Worm (Caenorhabditis elegans): Measurements from ENCODE around the gene samp-1.
A peak's percentile ranks its signal among the peaks of the same experiment; 100 is the strongest.

samp-1 gene

ce11 chrII:11336163-11336562 lies 33.5 kb downstream of the samp-1 start:
- TF ChIP-seq ceh-16 (tag; optimal IDR thresholded peaks at IDR 0.05), result no peak
- TF ChIP-seq nhr-43 (tag; optimal IDR thresholded peaks at IDR 0.05; ENCODE audit: poor library complexity, severe bottlenecking), result peak; percentile 72
- peak; percentile 33 for TF ChIP-seq tbx-2 (tag; optimal IDR thresholded peaks at IDR 0.05)
- peak; percentile 71 for TF ChIP-seq nhr-23 (tag; optimal IDR thresholded peaks at IDR 0.05)
- TF ChIP-seq elt-3 (tag; optimal IDR thresholded peaks at IDR 0.05), result peak in 1 of 3 experiments; percentile 75
- TF ChIP-seq nhr-28 (tag; optimal IDR thresholded peaks at IDR 0.05), result peak; percentile 7
- TF ChIP-seq hmg-11 (tag; optimal IDR thresholded peaks at IDR 0.05), result no peak

DNA sequence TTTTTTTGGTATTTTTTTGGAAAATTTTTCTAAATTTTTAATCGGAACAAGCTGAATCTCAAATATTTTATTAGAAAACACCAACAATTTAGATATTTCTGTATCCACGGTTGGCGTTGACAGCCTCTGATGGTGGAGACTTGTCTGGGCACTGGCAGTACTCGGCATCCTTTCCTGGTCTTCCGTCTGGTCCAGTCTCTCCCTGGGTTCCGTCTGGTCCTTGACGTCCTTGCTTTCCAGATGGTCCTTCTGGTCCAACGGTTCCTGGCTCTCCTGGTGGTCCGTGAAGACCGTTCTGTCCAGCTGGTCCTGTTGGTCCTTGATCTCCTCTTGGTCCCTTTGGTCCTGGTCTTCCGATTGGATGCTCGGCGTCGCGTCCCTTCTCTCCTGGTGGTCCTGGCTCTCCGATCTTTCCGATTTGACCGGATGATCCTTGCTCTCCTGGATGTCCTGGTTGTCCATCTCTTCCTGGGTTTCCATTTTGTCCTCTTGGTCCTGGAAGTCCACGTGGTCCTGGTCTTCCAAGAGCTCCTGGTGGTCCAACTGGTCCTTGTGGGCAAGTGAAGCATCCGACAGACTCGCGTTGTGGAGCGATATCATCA lies 34.0 kb downstream of the samp-1 start:
- TF ChIP-seq R02D3.7 (tag; optimal IDR thresholded peaks at IDR 0.05) (no peak), nhr-43 (tag; optimal IDR thresholded peaks at IDR 0.05; ENCODE audit: poor library complexity, severe bottlenecking) (peak; percentile 23), ama-1 (optimal IDR thresholded peaks at IDR 0.05) (peak; percentile 28)

DNA sequence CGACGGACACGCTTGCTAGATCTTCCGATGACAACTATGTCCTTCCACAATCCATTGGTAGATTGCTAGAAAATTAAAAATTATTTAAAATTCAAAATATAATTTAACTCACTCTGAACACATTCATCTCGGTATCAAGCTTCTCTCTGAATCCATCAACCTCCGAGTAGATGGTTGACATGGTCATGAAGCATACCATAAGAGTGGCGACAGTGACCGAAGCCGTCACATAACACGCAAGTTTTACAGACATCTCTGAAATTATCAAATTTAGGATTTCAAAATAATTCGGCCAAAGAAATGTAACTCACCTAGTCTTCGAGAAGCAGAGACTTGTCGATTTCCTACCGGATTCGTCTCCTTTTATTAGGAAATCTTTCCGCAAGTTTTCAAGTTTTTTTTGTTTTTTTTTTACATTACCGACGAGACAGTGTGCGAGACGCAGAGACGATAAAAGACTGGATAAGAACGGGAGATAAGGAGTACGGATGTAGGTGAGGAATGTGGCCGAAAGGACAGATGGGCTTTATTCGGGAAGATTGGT lies 34.9 kb downstream of the samp-1 start, which contains the start of gene sqt-1:
sqt-1 (minus strand) TSS at position 341 of the 544 bp plus-strand sequence.
- TF ChIP-seq tbx-2 (tag; optimal IDR thresholded peaks at IDR 0.05) (no peak), daf-12 (tag; optimal IDR thresholded peaks at IDR 0.05) (no peak), elt-3 (tag; optimal IDR thresholded peaks at IDR 0.05) (peak in 1 of 3 experiments; percentile 72), ama-1 (optimal IDR thresholded peaks at IDR 0.05) (peak; percentile 61), nhr-23 (tag; optimal IDR thresholded peaks at IDR 0.05) (peak; percentile 52), nhr-43 (tag; optimal IDR thresholded peaks at IDR 0.05; ENCODE audit: poor library complexity, severe bottlenecking) (peak; percentile 43), nhr-25 (tag; optimal IDR thresholded peaks at IDR 0.05) (peak; percentile 4)

DNA sequence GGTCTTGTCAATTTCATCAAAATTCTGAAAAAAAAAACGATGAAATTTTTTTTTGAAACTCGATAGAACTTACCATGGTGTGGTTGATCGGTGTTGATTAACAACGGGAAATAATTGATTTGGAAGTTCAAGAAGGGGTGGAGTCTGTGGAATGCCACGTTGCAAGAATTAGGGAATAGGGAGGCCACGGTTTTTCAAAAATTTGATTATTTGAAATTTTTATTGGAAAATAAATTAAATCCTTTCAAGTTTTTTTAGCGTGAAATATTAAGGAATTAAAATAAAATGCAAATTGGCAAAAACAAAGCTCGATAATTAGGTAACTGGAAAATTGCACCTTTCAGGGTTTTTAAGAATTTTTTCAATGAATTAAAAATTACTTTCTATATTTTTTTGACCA lies 36.8 kb downstream of the samp-1 start, which contains the start of gene rmd-3:
rmd-3 (minus strand) TSS at position 101 of the 400 bp plus-strand sequence.
- TF ChIP-seq skn-1 (tag; optimal IDR thresholded peaks at IDR 0.05) (no peak), ama-1 (optimal IDR thresholded peaks at IDR 0.05) (no peak), ceh-82 (tag; optimal IDR thresholded peaks at IDR 0.05) (no peak), jun-1 (tag; optimal IDR thresholded peaks at IDR 0.05) (no peak)

DNA sequence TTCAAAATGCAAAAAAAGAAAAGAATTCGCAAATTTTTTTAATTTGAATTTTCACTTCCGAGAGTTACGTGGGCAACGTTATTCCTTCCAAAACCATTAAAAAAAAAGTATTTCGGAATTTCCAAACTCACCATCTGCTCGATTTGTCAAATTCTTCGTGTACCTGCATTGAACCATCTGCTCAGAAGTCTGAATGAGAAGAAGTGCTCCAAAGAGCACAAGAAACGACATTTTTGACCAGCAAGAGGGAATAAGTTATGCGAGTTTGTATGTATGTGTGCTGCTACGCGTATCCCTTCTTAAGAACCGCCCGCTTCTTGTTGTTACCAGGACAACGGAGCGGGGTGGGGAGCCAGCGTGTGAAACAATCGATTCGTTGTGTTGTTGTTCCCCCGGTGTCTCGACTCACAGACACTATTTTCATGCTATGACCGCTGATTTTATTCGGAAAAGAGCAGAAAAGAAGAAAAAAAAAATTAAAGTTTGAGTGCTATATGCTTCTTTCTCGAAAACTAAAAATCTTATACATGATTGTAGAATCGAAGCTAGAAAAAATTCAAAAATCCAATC lies 40.7 kb downstream of the samp-1 start, which contains the start of gene lgc-20:
lgc-20 (minus strand) TSS at position 311 of the 570 bp plus-strand sequence.
- no peak for TF ChIP-seq hmg-11 (tag; optimal IDR thresholded peaks at IDR 0.05)
- no peak for TF ChIP-seq fos-1 (tag; optimal IDR thresholded peaks at IDR 0.05)
- no peak for TF ChIP-seq daf-12 (tag; optimal IDR thresholded peaks at IDR 0.05)
- no peak for TF ChIP-seq mdl-1 (tag; optimal IDR thresholded peaks at IDR 0.05)
- TF ChIP-seq unc-62 (GFP tag; optimal IDR thresholded peaks at IDR 0.05), result no peak
- TF ChIP-seq ama-1 (optimal IDR thresholded peaks at IDR 0.05), result no peak
- no peak for TF ChIP-seq egl-5 (tag; optimal IDR thresholded peaks at IDR 0.05)
- TF ChIP-seq eor-1 (tag; optimal IDR thresholded peaks at IDR 0.05), result no peak
- TF ChIP-seq nhr-12 (tag; optimal IDR thresholded peaks at IDR 0.05), result no peak
- no peak for TF ChIP-seq nhr-43 (tag; optimal IDR thresholded peaks at IDR 0.05; ENCODE audit: poor library complexity, severe bottlenecking)
- no peak for TF ChIP-seq fkh-10 (GFP tag; optimal IDR thresholded peaks at IDR 0.05)
- TF ChIP-seq lin-15B (tag; optimal IDR thresholded peaks at IDR 0.05), result no peak
- no peak for TF ChIP-seq nhr-25 (tag; optimal IDR thresholded peaks at IDR 0.05)
- no peak for TF ChIP-seq ceh-9 (tag; optimal IDR thresholded peaks at IDR 0.05)

- TF ChIP-seq egl-27 (tag; optimal IDR thresholded peaks at IDR 0.05), result no peak
- TF ChIP-seq nhr-28 (tag; optimal IDR thresholded peaks at IDR 0.05), result no peak
These were observed 41.9 kb downstream of the samp-1 start for ce11 chrII:11344554-11344953.

DNA sequence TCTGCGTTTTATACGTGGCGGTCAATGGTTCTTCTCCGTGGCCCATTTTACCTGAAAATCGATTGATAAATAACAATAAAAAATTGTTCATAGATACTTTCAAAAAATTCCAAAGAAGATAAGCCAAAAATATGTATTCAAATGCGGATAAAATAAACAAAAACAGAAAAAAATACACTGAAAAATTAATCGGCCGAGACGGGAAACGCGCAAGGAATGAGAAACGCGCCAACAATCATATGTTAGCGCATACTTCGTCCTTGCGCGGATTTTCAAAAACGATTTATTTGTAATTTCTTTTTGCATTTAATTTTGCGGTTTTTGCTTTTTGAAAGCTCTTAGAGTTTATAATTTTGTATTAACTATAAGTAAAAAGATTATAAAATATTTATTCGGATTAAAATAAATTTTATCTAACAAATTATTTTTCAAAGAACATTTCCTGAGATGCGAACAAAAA lies 42.9 kb downstream of the samp-1 start, which contains the start of gene nduf-11:
nduf-11 (minus strand) TSS at position 51 of the 460 bp plus-strand sequence.
- peak; percentile 84 for TF ChIP-seq skn-1 (tag; optimal IDR thresholded peaks at IDR 0.05)
- TF ChIP-seq zag-1 (tag; optimal IDR thresholded peaks at IDR 0.05), result peak; percentile 17
- TF ChIP-seq elt-1 (tag; optimal IDR thresholded peaks at IDR 0.05), result no peak
- TF ChIP-seq nfya-1 (tag; optimal IDR thresholded peaks at IDR 0.05; ENCODE audit: insufficient read depth), result peak; percentile 89
- no peak for TF ChIP-seq ZK546.5 (tag; optimal IDR thresholded peaks at IDR 0.05)
- no peak for TF ChIP-seq nhr-237 (tag; optimal IDR thresholded peaks at IDR 0.05)
- peak; percentile 82 for TF ChIP-seq R02D3.7 (tag; optimal IDR thresholded peaks at IDR 0.05)
- peak in 1 of 3 experiments; percentile 14 for TF ChIP-seq elt-3 (tag; optimal IDR thresholded peaks at IDR 0.05)
- TF ChIP-seq nhr-67 (tag; optimal IDR thresholded peaks at IDR 0.05), result no peak
- TF ChIP-seq fkh-2 (tag; optimal IDR thresholded peaks at IDR 0.05), result no peak
- peak; percentile 26 for TF ChIP-seq fkh-10 (GFP tag; optimal IDR thresholded peaks at IDR 0.05)
- TF ChIP-seq egl-27 (tag; optimal IDR thresholded peaks at IDR 0.05), result no peak
- no peak for TF ChIP-seq eor-1 (tag; optimal IDR thresholded peaks at IDR 0.05)
- TF ChIP-seq nhr-76 (tag; optimal IDR thresholded peaks at IDR 0.05), result no peak
- TF ChIP-seq mml-1 (tag; optimal IDR thresholded peaks at IDR 0.05), result no peak
- TF ChIP-seq lsy-12 (tag; optimal IDR thresholded peaks at IDR 0.05), result peak; percentile 71
- TF ChIP-seq lin-39 (tag; optimal IDR thresholded peaks at IDR 0.05), result peak; percentile 61
- TF ChIP-seq jun-1 (tag; optimal IDR thresholded peaks at IDR 0.05), result peak; percentile 37
- TF ChIP-seq lin-15B (tag; optimal IDR thresholded peaks at IDR 0.05), result peak; percentile 89
- no peak for TF ChIP-seq ztf-11 (tag; optimal IDR thresholded peaks at IDR 0.05)
- peak; percentile 75 for TF ChIP-seq nhr-77 (tag; optimal IDR thresholded peaks at IDR 0.05)
